Worm (Caenorhabditis elegans) whole organism, L3 larva: ENCODE results near the gene ZK686.3.

ENCODE experiments used
- R02D3.7 ChIP-seq: fragments of 150-350 bp; optimal IDR thresholded peaks from 2 replicates; lab custom pipeline; 2014; ENCODE audit warnings: missing biosample characterization, missing genetic modification characterization
- ZK546.5 ChIP-seq: sonication (generic microtip); optimal IDR thresholded peaks from 2 replicates; lab custom pipeline; 2017; ENCODE audit warnings: missing biosample characterization, missing genetic modification characterization
- ama-1 ChIP-seq: fragments of 150-350 bp; optimal IDR thresholded peaks from 2 replicates; lab custom pipeline; 2018
- ceh-16 ChIP-seq: sonication (generic microtip); optimal IDR thresholded peaks from 2 replicates; lab custom pipeline; 2017; ENCODE audit warnings: missing biosample characterization, missing genetic modification characterization
- ceh-28 ChIP-seq: fragments of 150-350 bp; optimal IDR thresholded peaks from 2 replicates; lab custom pipeline; 2014; ENCODE audit warnings: missing biosample characterization, missing genetic modification reagents, missing genetic modification characterization
- ceh-82 ChIP-seq: fragments of 150-350 bp; optimal IDR thresholded peaks from 2 replicates; lab custom pipeline; 2014; ENCODE audit warnings: missing biosample characterization, missing genetic modification characterization
- ceh-9 ChIP-seq: sonication (generic microtip); optimal IDR thresholded peaks from 2 replicates; lab custom pipeline; 2018; ENCODE audit warnings: missing biosample characterization, missing genetic modification characterization
- daf-12 ChIP-seq: fragments of 150-350 bp; optimal IDR thresholded peaks from 2 replicates; lab custom pipeline; 2014; ENCODE audit warnings: missing biosample characterization, missing genetic modification reagents, missing genetic modification characterization
- egl-5 ChIP-seq: fragments of 150-350 bp; optimal IDR thresholded peaks from 2 replicates; lab custom pipeline; 2017; ENCODE audit warnings: missing biosample characterization, missing genetic modification reagents, missing genetic modification characterization, inconsistent platforms
- elt-1 ChIP-seq: fragments of 150-350 bp; optimal IDR thresholded peaks from 2 replicates; lab custom pipeline; 2014; ENCODE audit warnings: missing biosample characterization, missing genetic modification characterization
- elt-2 ChIP-seq: sonication (generic microtip); optimal IDR thresholded peaks from 2 replicates; lab custom pipeline; 2016; ENCODE audit warnings: missing genetic modification reagents, mild to moderate bottlenecking, missing genetic modification characterization, missing compliant biosample characterization
- elt-3 ChIP-seq, 3 experiments: fragments of 150-350 bp in 1 of 3; sonication (generic microtip) in 2 of 3; optimal IDR thresholded peaks; 2 replicates in 2 of 3; 4 replicates in 1 of 3; lab custom pipeline; 2014 to 2017; ENCODE audit warnings: missing biosample characterization in 3 of 3, missing genetic modification characterization in 3 of 3
- eor-1 ChIP-seq, 2 experiments: fragments of 150-350 bp; optimal IDR thresholded peaks; 2 replicates each; lab custom pipeline; 2014 to 2018; ENCODE audit warnings: missing biosample characterization in 2 of 2, missing genetic modification characterization in 2 of 2
- fkh-10 ChIP-seq: sonication (generic microtip); optimal IDR thresholded peaks from 2 replicates; lab custom pipeline; 2017; ENCODE audit warnings: missing biosample characterization, missing genetic modification reagents, missing genetic modification characterization
- fkh-2 ChIP-seq: fragments of 150-350 bp; optimal IDR thresholded peaks from 2 replicates; lab custom pipeline; 2014; ENCODE audit warnings: missing biosample characterization, missing genetic modification reagents, missing genetic modification characterization
- fos-1 ChIP-seq: fragments of 150-350 bp; optimal IDR thresholded peaks from 2 replicates; lab custom pipeline; 2014; ENCODE audit warnings: missing biosample characterization, missing genetic modification characterization
- hmg-11 ChIP-seq: sonication (generic microtip); optimal IDR thresholded peaks from 2 replicates; lab custom pipeline; 2016; ENCODE audit warnings: missing genetic modification characterization, missing compliant biosample characterization
- jun-1 ChIP-seq: fragments of 150-350 bp; optimal IDR thresholded peaks from 2 replicates; lab custom pipeline; 2014; ENCODE audit warnings: missing biosample characterization, missing genetic modification reagents, missing genetic modification characterization
- lin-15B ChIP-seq: fragments of 150-350 bp; optimal IDR thresholded peaks from 2 replicates; lab custom pipeline; 2014; ENCODE audit warnings: missing biosample characterization, missing genetic modification characterization
- lin-39 ChIP-seq: fragments of 150-350 bp; optimal IDR thresholded peaks from 2 replicates; lab custom pipeline; 2018; ENCODE audit warnings: missing biosample characterization, missing genetic modification reagents, missing genetic modification characterization
- lsy-12 ChIP-seq: sonication (generic microtip); optimal IDR thresholded peaks from 2 replicates; lab custom pipeline; 2016; ENCODE audit warnings: mild to moderate bottlenecking, missing genetic modification characterization, missing compliant biosample characterization
- mdl-1 ChIP-seq: fragments of 150-350 bp; optimal IDR thresholded peaks from 2 replicates; lab custom pipeline; 2014; ENCODE audit warnings: missing biosample characterization, missing genetic modification characterization
- nfya-1 ChIP-seq: sonication (generic microtip); optimal IDR thresholded peaks from 2 replicates; lab custom pipeline; 2017; ENCODE audit warnings: missing genetic modification characterization, mild to moderate bottlenecking, missing compliant biosample characterization, antibody characterized with exemption, moderate library complexity; ENCODE audit not compliant: insufficient read depth
- nhr-11 ChIP-seq: fragments of 150-350 bp; optimal IDR thresholded peaks from 2 replicates; lab custom pipeline; 2014; ENCODE audit warnings: missing biosample characterization, missing genetic modification characterization
- nhr-12 ChIP-seq: fragments of 150-350 bp; optimal IDR thresholded peaks from 2 replicates; lab custom pipeline; 2014; ENCODE audit warnings: missing biosample characterization, missing genetic modification characterization
- nhr-23 ChIP-seq: fragments of 150-350 bp; optimal IDR thresholded peaks from 2 replicates; lab custom pipeline; 2014; ENCODE audit warnings: missing biosample characterization, missing genetic modification reagents, missing genetic modification characterization
- nhr-237 ChIP-seq: fragments of 150-350 bp; optimal IDR thresholded peaks from 2 replicates; lab custom pipeline; 2014; ENCODE audit warnings: missing biosample characterization, missing genetic modification characterization
- nhr-25 ChIP-seq: sonication (generic microtip); optimal IDR thresholded peaks from 2 replicates; lab custom pipeline; 2017; ENCODE audit warnings: missing biosample characterization, missing genetic modification characterization
- nhr-43 ChIP-seq: sonication (generic microtip); optimal IDR thresholded peaks from 2 replicates; lab custom pipeline; 2016; ENCODE audit warnings: mild to moderate bottlenecking, missing genetic modification characterization, missing compliant biosample characterization; ENCODE audit not compliant: poor library complexity, severe bottlenecking
- nhr-67 ChIP-seq: fragments of 150-350 bp; optimal IDR thresholded peaks from 2 replicates; lab custom pipeline; 2014; ENCODE audit warnings: missing biosample characterization, missing genetic modification characterization
- nhr-76 ChIP-seq: fragments of 150-350 bp; sonication (generic microtip); optimal IDR thresholded peaks from 5 replicates; lab custom pipeline; 2014; ENCODE audit warnings: missing biosample characterization, missing genetic modification characterization
- nhr-77 ChIP-seq: fragments of 150-350 bp; optimal IDR thresholded peaks from 2 replicates; lab custom pipeline; 2014; ENCODE audit warnings: missing biosample characterization, missing genetic modification characterization
- pha-4 ChIP-seq: fragments of 150-350 bp; optimal IDR thresholded peaks from 2 replicates; lab custom pipeline; 2014; ENCODE audit warnings: missing biosample characterization, missing genetic modification reagents, missing genetic modification characterization
- pqm-1 ChIP-seq: fragments of 150-350 bp; optimal IDR thresholded peaks from 2 replicates; lab custom pipeline; 2017; ENCODE audit warnings: missing biosample characterization, missing genetic modification characterization, inconsistent platforms
- sea-2 ChIP-seq: fragments of 150-350 bp; sonication (generic microtip); optimal IDR thresholded peaks from 4 replicates; lab custom pipeline; 2014; ENCODE audit warnings: missing biosample characterization, missing genetic modification reagents, missing genetic modification characterization
- skn-1 ChIP-seq: fragments of 150-350 bp; optimal IDR thresholded peaks from 2 replicates; lab custom pipeline; 2014; ENCODE audit warnings: missing biosample characterization, missing genetic modification characterization
- snpc-4 ChIP-seq: fragments of 150-350 bp; optimal IDR thresholded peaks from 2 replicates; lab custom pipeline; 2014; ENCODE audit warnings: missing biosample characterization, missing genetic modification characterization
- tbx-2 ChIP-seq: sonication (generic microtip); optimal IDR thresholded peaks from 2 replicates; lab custom pipeline; 2016; ENCODE audit warnings: mild to moderate bottlenecking, missing genetic modification characterization, missing compliant biosample characterization
- unc-39 ChIP-seq: sonication (generic microtip); optimal IDR thresholded peaks from 4 replicates; lab custom pipeline; 2017; ENCODE audit warnings: missing biosample characterization, missing genetic modification characterization
- unc-62 ChIP-seq: fragments of 150-350 bp; sonication (generic microtip); optimal IDR thresholded peaks from 4 replicates; lab custom pipeline; 2014; ENCODE audit warnings: missing biosample characterization, missing genetic modification reagents, missing genetic modification characterization
- zag-1 ChIP-seq: fragments of 150-350 bp; optimal IDR thresholded peaks from 2 replicates; lab custom pipeline; 2014; ENCODE audit warnings: missing biosample characterization, missing genetic modification characterization
- ztf-11 ChIP-seq: fragments of 150-350 bp; optimal IDR thresholded peaks from 2 replicates; lab custom pipeline; 2014; ENCODE audit warnings: missing biosample characterization, missing genetic modification characterization
- ztf-4 ChIP-seq: fragments of 150-350 bp; optimal IDR thresholded peaks from 2 replicates; lab custom pipeline; 2014; ENCODE audit warnings: missing biosample characterization, missing genetic modification characterization

The ZK686.3 gene

ce11 chrIII:7729534-7730061 lies 39.3 kb downstream of the ZK686.3 start, which contains the start of gene ZK112.4:
TSS of gene ZK112.4 (minus strand) at chrIII:7730011.
- TF ChIP-seq pha-4 (tag; lab: Kevin White, UChicago) = peak; percentile 80
- peak; percentile 83 for TF ChIP-seq nfya-1
- TF ChIP-seq tbx-2 (tag; lab: Kevin White, UChicago) = no peak
- TF ChIP-seq nhr-43 (tag; lab: Kevin White, UChicago) = peak; percentile 59
- TF ChIP-seq pqm-1 = no peak
- TF ChIP-seq nhr-77 (tag; lab: Kevin White, UChicago) = no peak
- no peak for TF ChIP-seq ZK546.5 (tag; lab: Kevin White, UChicago)
- peak; percentile 62 for TF ChIP-seq jun-1
- TF ChIP-seq nhr-237 = no peak
- TF ChIP-seq R02D3.7 (tag; lab: Kevin White, UChicago) = peak; percentile 15
- TF ChIP-seq ceh-82 (tag; lab: Kevin White, UChicago) = no peak
- peak; percentile 61 for TF ChIP-seq lin-15B (tag; lab: Kevin White, UChicago)
- no peak for TF ChIP-seq elt-1 (tag; lab: Kevin White, UChicago)
- no peak for TF ChIP-seq fkh-2
- TF ChIP-seq ztf-11 (tag; lab: Kevin White, UChicago) = no peak
- no peak for TF ChIP-seq fos-1 (tag; lab: Kevin White, UChicago)
- no peak for TF ChIP-seq skn-1 (tag; lab: Kevin White, UChicago)
- no peak for TF ChIP-seq nhr-76 (tag; lab: Kevin White, UChicago)
- peak; percentile 48 for TF ChIP-seq ceh-28
- peak; percentile 83 for TF ChIP-seq nhr-23
- TF ChIP-seq ama-1 (lab: Kevin White, UChicago) = peak; percentile 81
- no peak for TF ChIP-seq unc-39 (tag; lab: Kevin White, UChicago)
- no peak for TF ChIP-seq elt-2 (tag; lab: Kevin White, UChicago)
- peak; percentile 38 for TF ChIP-seq hmg-11 (tag; lab: Kevin White, UChicago)
- no peak for TF ChIP-seq snpc-4 (tag; lab: Kevin White, UChicago)
- peak; percentile 55 for TF ChIP-seq unc-62 (GFP tag; lab: Kevin White, UChicago)
- TF ChIP-seq nhr-11 (tag; lab: Kevin White, UChicago) = peak; percentile 69
- TF ChIP-seq ztf-4 (tag; lab: Kevin White, UChicago) = no peak
- peak; percentile 79 for TF ChIP-seq lin-39
- TF ChIP-seq fkh-10 (GFP tag; lab: Kevin White, UChicago) = peak; percentile 16
- TF ChIP-seq ceh-16 (tag; lab: Kevin White, UChicago) = no peak
- TF ChIP-seq nhr-25 (tag; lab: Kevin White, UChicago) = peak; percentile 18
- no peak for TF ChIP-seq daf-12 (tag; lab: Kevin White, UChicago)
- no peak for TF ChIP-seq egl-5 (tag; lab: Kevin White, UChicago)
- TF ChIP-seq mdl-1 (tag; lab: Kevin White, UChicago) = peak; percentile 65
- no peak for TF ChIP-seq nhr-12 (tag; lab: Kevin White, UChicago)

DNA sequence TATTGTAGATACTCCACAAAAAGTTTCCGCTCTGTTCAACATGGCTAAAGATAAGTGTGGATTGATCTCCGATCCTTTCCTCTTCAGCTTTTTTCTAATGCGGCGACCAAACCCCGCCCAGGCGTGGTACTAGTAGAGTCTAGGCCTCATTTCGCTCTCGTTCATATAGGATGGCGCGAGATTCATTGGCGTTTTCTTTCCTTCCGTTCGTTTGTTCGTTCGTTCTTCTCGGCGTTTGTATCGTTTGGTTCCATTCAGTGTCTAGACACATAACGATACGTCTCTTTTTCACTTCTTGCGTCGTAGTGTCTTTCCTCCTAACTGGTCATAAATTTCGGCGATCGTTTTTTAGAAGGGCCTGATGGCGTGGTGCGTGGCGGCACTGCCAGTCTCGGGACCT lies 39.8 kb downstream of the ZK686.3 start:
- TF ChIP-seq unc-39 (tag; lab: Kevin White, UChicago) = no peak
- peak; percentile 55 for TF ChIP-seq egl-5 (tag; lab: Kevin White, UChicago)
- TF ChIP-seq daf-12 (tag; lab: Kevin White, UChicago) = no peak
- TF ChIP-seq lin-39 = peak; percentile 53
- no peak for TF ChIP-seq nfya-1
- TF ChIP-seq nhr-25 (tag; lab: Kevin White, UChicago) = no peak

DNA sequence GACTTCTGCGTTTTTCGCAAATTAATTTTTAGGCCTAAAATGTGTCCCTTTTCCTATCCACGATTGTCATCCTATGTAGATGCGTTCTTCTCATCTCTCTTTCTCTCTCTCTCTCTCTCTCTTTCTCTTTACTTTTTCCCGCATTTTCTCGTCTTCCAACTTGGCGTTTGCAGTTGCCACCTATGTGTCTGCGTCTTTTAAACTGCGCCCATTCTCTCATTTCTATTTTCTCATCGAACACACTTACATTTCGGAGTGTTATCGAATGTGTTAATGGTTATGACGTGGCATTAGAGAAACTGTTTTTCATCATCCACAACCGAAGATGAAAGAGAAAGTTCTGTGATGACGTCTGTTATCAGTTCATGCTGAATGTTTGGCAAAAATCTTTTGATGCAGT lies 40.4 kb downstream of the ZK686.3 start:
- TF ChIP-seq elt-2 (tag; lab: Kevin White, UChicago) (peak; percentile 88), hmg-11 (tag; lab: Kevin White, UChicago) (peak; percentile 34), pqm-1 (peak; percentile 49), ceh-9 (tag; lab: Kevin White, UChicago) (no peak), eor-1 (tag; optimal IDR thresholded peaks at IDR 0.05; lab: Kevin White, UChicago) (no peak), nhr-77 (tag; lab: Kevin White, UChicago) (no peak), jun-1 (no peak), unc-62 (GFP tag; lab: Kevin White, UChicago) (peak; percentile 17), ama-1 (lab: Kevin White, UChicago) (peak; percentile 51), elt-3 (tag; optimal IDR thresholded peaks at IDR 0.05; lab: Kevin White, UChicago) (peak in 1 of 3 experiments; percentile 80), ztf-11 (tag; lab: Kevin White, UChicago) (no peak), R02D3.7 (tag; lab: Kevin White, UChicago) (peak; percentile 11), nhr-11 (tag; lab: Kevin White, UChicago) (no peak), ceh-16 (tag; lab: Kevin White, UChicago) (no peak), fos-1 (tag; lab: Kevin White, UChicago) (no peak), nhr-23 (peak; percentile 86), mdl-1 (tag; lab: Kevin White, UChicago) (no peak), nhr-67 (no peak), lin-15B (tag; lab: Kevin White, UChicago) (peak; percentile 41), nfya-1 (peak; percentile 74), fkh-10 (GFP tag; lab: Kevin White, UChicago) (no peak), zag-1 (tag; lab: Kevin White, UChicago) (no peak), lsy-12 (tag; lab: Kevin White, UChicago) (peak; percentile 25), ZK546.5 (tag; lab: Kevin White, UChicago) (no peak), sea-2 (no peak), nhr-76 (tag; lab: Kevin White, UChicago) (no peak), skn-1 (tag; lab: Kevin White, UChicago) (peak; percentile 59), pha-4 (tag; lab: Kevin White, UChicago) (peak; percentile 72), elt-1 (tag; lab: Kevin White, UChicago) (no peak), tbx-2 (tag; lab: Kevin White, UChicago) (no peak), daf-12 (tag; lab: Kevin White, UChicago) (no peak), lin-39 (peak; percentile 24), unc-39 (tag; lab: Kevin White, UChicago) (no peak), ceh-28 (peak; percentile 39), ztf-4 (tag; lab: Kevin White, UChicago) (no peak), nhr-25 (tag; lab: Kevin White, UChicago) (peak; percentile 75), egl-5 (tag; lab: Kevin White, UChicago) (peak; percentile 13), nhr-237 (no peak)
